Fruit fly (Drosophila melanogaster): Measurements from ENCODE around the gene CG33110.

The CG33110 gene

DNA sequence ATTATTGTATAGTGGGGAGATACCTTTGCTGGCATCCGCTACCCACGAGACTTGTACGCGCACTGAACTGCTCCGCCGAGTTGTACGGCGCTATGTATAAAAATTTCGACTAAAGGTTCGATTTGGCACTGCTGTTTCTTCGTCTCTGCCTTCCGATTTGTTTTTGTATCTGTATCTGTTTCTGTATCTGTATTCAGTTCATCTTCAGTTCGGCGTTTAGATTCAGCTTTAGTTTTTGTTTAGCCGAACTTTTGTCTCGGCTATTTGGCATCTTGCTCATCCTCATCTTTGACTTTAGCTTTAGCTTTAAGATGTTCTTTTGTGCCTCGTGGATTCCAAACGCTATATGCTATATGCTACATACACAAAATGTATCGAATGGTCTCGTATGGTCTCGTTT lies 7.5 kb upstream of the CG33110 start, which contains the start of gene sit:
Gene sit, minus strand, starts transcription at position 71 of the 400 bp plus-strand sequence.
- TF ChIP-seq CG1620 (GFP tag; optimal IDR thresholded peaks at IDR 0.05) (no peak), CG14711 (tag; optimal IDR thresholded peaks at IDR 0.05) (no peak), Hr96 (GFP tag; optimal IDR thresholded peaks at IDR 0.05) (no peak), pad (GFP tag; optimal IDR thresholded peaks at IDR 0.05) (no peak), ovo (GFP tag; optimal IDR thresholded peaks at IDR 0.05) (no peak), Mnt (GFP tag; optimal IDR thresholded peaks at IDR 0.05) (no peak), CG7101 (tag; optimal IDR thresholded peaks at IDR 0.05) (no peak), Clk (GFP tag; optimal IDR thresholded peaks at IDR 0.05) (no peak), CG5204 (GFP tag; optimal IDR thresholded peaks at IDR 0.05) (no peak), tj (GFP tag; optimal IDR thresholded peaks at IDR 0.05) (no peak), CG7045 (GFP tag; optimal IDR thresholded peaks at IDR 0.05) (no peak), cic (GFP tag; optimal IDR thresholded peaks at IDR 0.05) (no peak)

DNA sequence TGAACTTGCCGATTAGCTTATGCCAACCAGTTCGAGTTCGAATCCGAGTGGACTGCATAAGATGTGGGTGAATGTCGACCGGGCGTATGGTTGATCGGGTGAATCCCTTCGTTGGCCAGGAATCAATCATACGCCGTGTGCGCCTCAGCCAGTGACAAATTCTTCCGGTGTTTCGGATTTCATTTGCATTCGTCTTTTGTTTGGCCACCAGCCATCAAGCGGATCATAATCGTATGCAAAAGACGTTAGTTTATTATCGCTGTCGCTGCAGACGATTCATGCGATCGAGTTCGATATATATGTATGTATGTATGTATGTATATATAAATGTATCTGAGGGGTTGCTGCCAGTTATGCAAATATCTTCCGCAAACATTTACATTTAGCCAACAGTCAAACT lies 5.9 kb upstream of the CG33110 start:
- TF ChIP-seq Crg-1 (GFP tag; optimal IDR thresholded peaks at IDR 0.05), result no peak
- TF ChIP-seq Clk (GFP tag; optimal IDR thresholded peaks at IDR 0.05), result no peak
- TF ChIP-seq CG7045 (GFP tag; optimal IDR thresholded peaks at IDR 0.05), result no peak
- no peak for TF ChIP-seq CG12768 (GFP tag; optimal IDR thresholded peaks at IDR 0.05)
- TF ChIP-seq toe (GFP tag; optimal IDR thresholded peaks at IDR 0.05), result no peak
- no peak for TF ChIP-seq CG33017 (tag; optimal IDR thresholded peaks at IDR 0.05)
- TF ChIP-seq cnc (optimal IDR thresholded peaks at IDR 0.05), result no peak
- no peak for TF ChIP-seq kay (GFP tag; ENCODE audit: borderline replicate concordance)
- no peak for TF ChIP-seq tj (GFP tag; optimal IDR thresholded peaks at IDR 0.05)

DNA sequence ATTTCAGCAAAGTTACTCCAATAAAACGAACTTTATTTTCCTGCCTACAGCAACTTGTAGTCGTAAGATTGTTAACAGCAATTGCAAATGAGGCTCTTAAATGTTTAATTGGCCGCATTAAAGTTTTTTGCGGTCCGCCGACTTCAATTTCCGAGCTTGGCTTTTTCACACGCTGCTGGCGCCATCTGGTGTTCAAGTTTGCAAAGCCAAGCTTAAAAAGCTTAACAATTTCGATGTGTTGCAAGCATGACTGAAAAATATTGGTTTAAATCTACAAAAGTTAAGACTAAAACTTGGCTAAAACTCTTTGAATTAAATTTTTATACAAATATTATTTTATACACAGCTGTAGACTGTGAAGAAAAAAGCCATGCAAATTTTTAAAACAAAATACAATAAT lies 5.3 kb upstream of the CG33110 start:
- TF ChIP-seq CG1620 (GFP tag; optimal IDR thresholded peaks at IDR 0.05), result no peak
- TF ChIP-seq CG11617 (GFP tag; optimal IDR thresholded peaks at IDR 0.05), result no peak

DNA sequence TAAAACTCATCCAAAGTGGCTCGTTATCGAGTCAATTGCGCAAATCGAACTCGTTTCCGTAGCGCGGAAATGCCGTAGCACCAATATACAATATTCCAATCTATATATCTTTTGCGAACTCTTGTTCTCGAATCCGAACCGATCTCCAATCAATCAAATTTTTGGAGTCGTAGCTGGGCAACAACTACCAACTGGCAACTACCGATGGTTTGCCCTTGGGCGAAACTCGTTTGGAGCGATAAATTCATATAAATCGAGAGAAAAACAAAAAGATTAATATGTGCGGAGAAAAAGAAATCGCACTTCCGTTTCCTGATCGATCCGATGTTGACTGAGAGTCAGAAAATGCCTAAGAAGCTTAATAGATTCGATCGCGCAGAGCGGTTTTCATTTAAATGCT lies 4.3 kb upstream of the CG33110 start:
- TF ChIP-seq Clk (GFP tag; optimal IDR thresholded peaks at IDR 0.05) (no peak), bab1 (GFP tag; optimal IDR thresholded peaks at IDR 0.05) (no peak), CG11617 (GFP tag; optimal IDR thresholded peaks at IDR 0.05) (no peak), Mnt (GFP tag; optimal IDR thresholded peaks at IDR 0.05) (no peak), Crg-1 (GFP tag; optimal IDR thresholded peaks at IDR 0.05) (no peak), tj (GFP tag; optimal IDR thresholded peaks at IDR 0.05) (no peak), CG7101 (tag; optimal IDR thresholded peaks at IDR 0.05) (no peak), Hr96 (GFP tag; optimal IDR thresholded peaks at IDR 0.05) (no peak), CG7045 (GFP tag; optimal IDR thresholded peaks at IDR 0.05) (no peak), kay (GFP tag; ENCODE audit: borderline replicate concordance) (no peak), cic (GFP tag; optimal IDR thresholded peaks at IDR 0.05) (no peak), CG1620 (GFP tag; optimal IDR thresholded peaks at IDR 0.05) (no peak), pad (GFP tag; optimal IDR thresholded peaks at IDR 0.05) (no peak), CG33017 (tag; optimal IDR thresholded peaks at IDR 0.05) (no peak)

DNA sequence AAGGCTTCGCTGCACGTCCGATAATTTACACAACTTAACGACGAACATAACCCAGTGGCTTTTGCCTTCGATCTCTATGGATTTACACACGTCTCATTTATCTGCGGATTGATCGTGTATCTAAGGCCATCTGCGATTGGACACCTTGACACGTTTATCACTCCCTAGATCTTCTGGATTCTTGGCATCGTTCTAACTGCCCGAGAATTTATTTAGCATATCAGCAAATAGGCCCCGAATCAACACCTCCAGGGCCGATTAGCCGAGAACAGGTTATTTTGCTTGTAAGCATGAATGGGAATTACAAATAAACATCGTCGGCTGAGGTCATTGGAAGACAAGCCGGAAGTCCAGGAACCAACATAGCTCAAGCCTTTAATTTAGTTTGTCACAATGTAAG lies 1.5 kb upstream of the CG33110 start:
- TF ChIP-seq kay (GFP tag; ENCODE audit: borderline replicate concordance) (no peak), tj (GFP tag; optimal IDR thresholded peaks at IDR 0.05) (no peak), CG7101 (tag; optimal IDR thresholded peaks at IDR 0.05) (no peak), Hr96 (GFP tag; optimal IDR thresholded peaks at IDR 0.05) (no peak), CG33017 (tag; optimal IDR thresholded peaks at IDR 0.05) (no peak), pad (GFP tag; optimal IDR thresholded peaks at IDR 0.05) (no peak), bab1 (GFP tag; optimal IDR thresholded peaks at IDR 0.05) (no peak), CG12768 (GFP tag; optimal IDR thresholded peaks at IDR 0.05) (no peak), cic (GFP tag; optimal IDR thresholded peaks at IDR 0.05) (no peak), cnc (optimal IDR thresholded peaks at IDR 0.05) (no peak), CG14711 (tag; optimal IDR thresholded peaks at IDR 0.05) (no peak), toe (GFP tag; optimal IDR thresholded peaks at IDR 0.05) (no peak), Mnt (GFP tag; optimal IDR thresholded peaks at IDR 0.05) (no peak), Crg-1 (GFP tag; optimal IDR thresholded peaks at IDR 0.05) (no peak), CG7045 (GFP tag; optimal IDR thresholded peaks at IDR 0.05) (no peak), CG11617 (GFP tag; optimal IDR thresholded peaks at IDR 0.05) (no peak), ovo (GFP tag; optimal IDR thresholded peaks at IDR 0.05) (no peak), CG5204 (GFP tag; optimal IDR thresholded peaks at IDR 0.05) (no peak), CG1620 (GFP tag; optimal IDR thresholded peaks at IDR 0.05) (no peak)

DNA sequence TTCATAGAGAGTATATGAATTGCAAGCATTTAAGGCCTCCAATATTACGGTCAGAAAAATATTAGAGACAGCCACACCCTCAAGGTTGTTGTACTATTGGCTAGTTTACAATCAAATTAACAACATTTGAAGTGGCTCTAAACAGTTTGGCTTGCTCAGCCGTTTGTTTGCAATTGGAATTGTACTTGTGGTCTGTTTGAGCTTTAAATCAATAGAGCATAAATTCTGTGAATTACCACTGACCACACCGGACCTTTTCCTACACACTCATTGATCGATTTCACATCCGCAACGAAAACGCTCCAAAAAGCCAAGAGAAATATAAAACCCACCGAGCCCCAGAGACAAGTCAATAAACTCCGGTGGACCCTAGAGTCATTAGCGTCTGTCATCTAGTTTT lies 3.6 kb downstream of the CG33110 start:
- TF ChIP-seq CG33017 (tag; optimal IDR thresholded peaks at IDR 0.05), result no peak
- no peak for TF ChIP-seq CG11617 (GFP tag; optimal IDR thresholded peaks at IDR 0.05)
- TF ChIP-seq Mnt (GFP tag; optimal IDR thresholded peaks at IDR 0.05), result no peak
- no peak for TF ChIP-seq cic (GFP tag; optimal IDR thresholded peaks at IDR 0.05)
- TF ChIP-seq CG12768 (GFP tag; optimal IDR thresholded peaks at IDR 0.05), result no peak
- TF ChIP-seq CG1620 (GFP tag; optimal IDR thresholded peaks at IDR 0.05), result no peak
- no peak for TF ChIP-seq tj (GFP tag; optimal IDR thresholded peaks at IDR 0.05)
- TF ChIP-seq toe (GFP tag; optimal IDR thresholded peaks at IDR 0.05), result no peak
- TF ChIP-seq Crg-1 (GFP tag; optimal IDR thresholded peaks at IDR 0.05), result no peak
- no peak for TF ChIP-seq CG7101 (tag; optimal IDR thresholded peaks at IDR 0.05)
- no peak for TF ChIP-seq CG7045 (GFP tag; optimal IDR thresholded peaks at IDR 0.05)
- TF ChIP-seq CG5204 (GFP tag; optimal IDR thresholded peaks at IDR 0.05), result no peak
- no peak for TF ChIP-seq cnc (optimal IDR thresholded peaks at IDR 0.05)
- no peak for TF ChIP-seq CG14711 (tag; optimal IDR thresholded peaks at IDR 0.05)
- TF ChIP-seq kay (GFP tag; ENCODE audit: borderline replicate concordance), result no peak
- TF ChIP-seq Hr96 (GFP tag; optimal IDR thresholded peaks at IDR 0.05), result no peak
- TF ChIP-seq Clk (GFP tag; optimal IDR thresholded peaks at IDR 0.05), result no peak
